Fruit fly (Drosophila melanogaster) whole organism, embryonic: ENCODE measurements around the gene CG5181.

Source experiments
- Awh ChIP-seq: fragments of 200-800 bp; sonication (Bioruptor generic); IDR thresholded peaks from 2 replicates; pipeline ENCODE4, ENCODE4 v1.3.6; 2022; ENCODE audit warnings: missing biosample characterization, missing genetic modification characterization
- Blimp-1 ChIP-seq: fragments of 200-800 bp; sonication (Bioruptor generic); optimal IDR thresholded peaks from 3 replicates; lab custom pipeline; 2018; ENCODE audit warnings: missing biosample characterization, missing genetic modification characterization, mild to moderate bottlenecking, moderate library complexity, missing genetic modification reagents
- CG10321 ChIP-seq: fragments of 200-800 bp; sonication (Bioruptor generic); IDR thresholded peaks from 2 replicates; pipeline ENCODE4 v1.3.6; 2022; ENCODE audit warnings: missing biosample characterization, missing genetic modification characterization
- CG12744 ChIP-seq: fragments of 200-800 bp; sonication (Bioruptor generic); optimal IDR thresholded peaks from 2 replicates; lab custom pipeline; 2016; ENCODE audit warnings: missing biosample characterization, missing genetic modification characterization
- CG12942 ChIP-seq: fragments of 200-800 bp; sonication (Bioruptor generic); optimal IDR thresholded peaks from 3 replicates; lab custom pipeline; 2016; ENCODE audit warnings: missing biosample characterization, missing genetic modification characterization
- CG13424 ChIP-seq: fragments of 200-800 bp; sonication (Bioruptor generic); optimal IDR thresholded peaks from 2 replicates; lab custom pipeline; 2019; ENCODE audit warnings: missing biosample characterization, mild to moderate bottlenecking, missing genetic modification characterization, moderate library complexity
- CG13775 ChIP-seq: fragments of 200-800 bp; sonication (Bioruptor generic); optimal IDR thresholded peaks from 3 replicates; lab custom pipeline; 2017; ENCODE audit warnings: missing biosample characterization, mild to moderate bottlenecking, missing genetic modification characterization
- CG15514 ChIP-seq: fragments of 200-800 bp; sonication (Bioruptor generic); optimal IDR thresholded peaks from 3 replicates; lab custom pipeline; 2017; ENCODE audit warnings: missing biosample characterization, missing genetic modification characterization, mild to moderate bottlenecking, moderate library complexity, missing genetic modification reagents
- CG16813 ChIP-seq: fragments of 200-800 bp; sonication (Bioruptor generic); IDR thresholded peaks from 3 replicates; pipeline ENCODE4 v1.3.6; 2022; ENCODE audit warnings: missing biosample characterization, missing genetic modification characterization; ENCODE audit not compliant: partially characterized antibody
- CG17912 ChIP-seq: fragments of 200-800 bp; sonication (Bioruptor generic); optimal IDR thresholded peaks from 2 replicates; lab custom pipeline; 2018; ENCODE audit warnings: missing biosample characterization, mild to moderate bottlenecking, missing genetic modification characterization
- CG31365 ChIP-seq: fragments of 200-800 bp; sonication (Bioruptor generic); optimal IDR thresholded peaks from 2 replicates; lab custom pipeline; 2018; ENCODE audit warnings: missing biosample characterization, mild to moderate bottlenecking, missing genetic modification characterization
- CG31441 ChIP-seq: fragments of 200-800 bp; sonication (Bioruptor generic); IDR thresholded peaks from 2 replicates; pipeline ENCODE4 v1.3.6; 2022; ENCODE audit warnings: missing biosample characterization, missing genetic modification characterization
- CG34376 ChIP-seq: fragments of 200-800 bp; sonication (Bioruptor generic); optimal IDR thresholded peaks from 2 replicates; lab custom pipeline; 2018; ENCODE audit warnings: missing biosample characterization, mild to moderate bottlenecking, missing genetic modification characterization
- CG4282 ChIP-seq: fragments of 200-800 bp; sonication (Bioruptor generic); optimal IDR thresholded peaks from 2 replicates; lab custom pipeline; 2016; ENCODE audit warnings: missing biosample characterization, missing genetic modification characterization
- CG6254 ChIP-seq: fragments of 200-800 bp; sonication (Bioruptor generic); optimal IDR thresholded peaks from 3 replicates; lab custom pipeline; 2017; ENCODE audit warnings: mild to moderate bottlenecking, missing biosample characterization, missing genetic modification reagents, missing genetic modification characterization
- CG6654 ChIP-seq: fragments of 200-800 bp; sonication (Bioruptor generic); optimal IDR thresholded peaks from 2 replicates; lab custom pipeline; 2017; ENCODE audit warnings: missing biosample characterization, mild to moderate bottlenecking, missing genetic modification characterization
- CG6854 ChIP-seq: fragments of 200-800 bp; sonication (Bioruptor generic); optimal IDR thresholded peaks from 3 replicates; lab custom pipeline; 2017; ENCODE audit warnings: missing biosample characterization, mild to moderate bottlenecking, missing genetic modification characterization
- CG8478 ChIP-seq: fragments of >200 bp; optimal IDR thresholded peaks from 2 replicates; lab custom pipeline; 2018
- CHES-1-like ChIP-seq: fragments of 200-800 bp; sonication (Bioruptor generic); optimal IDR thresholded peaks from 2 replicates; lab custom pipeline; 2016; ENCODE audit warnings: missing biosample characterization, missing genetic modification characterization
- D19B ChIP-seq: fragments of 200-800 bp; sonication (Bioruptor generic); optimal IDR thresholded peaks from 2 replicates; lab custom pipeline; 2017; ENCODE audit warnings: missing biosample characterization, mild to moderate bottlenecking, missing genetic modification characterization
- Dll ChIP-seq: fragments of 200-800 bp; sonication (Bioruptor generic); IDR thresholded peaks from 4 replicates; pipeline ENCODE4 v1.3.6; 2022; ENCODE audit warnings: missing biosample characterization, missing genetic modification characterization; ENCODE audit not compliant: partially characterized antibody
- Hmr ChIP-seq: fragments of 200-800 bp; sonication (Bioruptor generic); optimal IDR thresholded peaks from 3 replicates; lab custom pipeline; 2017; ENCODE audit warnings: mild to moderate bottlenecking, missing biosample characterization, missing genetic modification reagents, missing genetic modification characterization
- Lhr ChIP-seq: fragments of 200-800 bp; sonication (Bioruptor generic); optimal IDR thresholded peaks from 3 replicates; lab custom pipeline; 2017; ENCODE audit warnings: mild to moderate bottlenecking, missing biosample characterization, missing genetic modification reagents, missing genetic modification characterization
- MESR4 ChIP-seq: fragments of 200-800 bp; sonication (Bioruptor generic); optimal IDR thresholded peaks from 2 replicates; lab custom pipeline; 2018; ENCODE audit warnings: missing biosample characterization, mild to moderate bottlenecking, missing genetic modification characterization, moderate library complexity
- MTF-1 ChIP-seq: fragments of 200-800 bp; sonication (Bioruptor generic); optimal IDR thresholded peaks from 2 replicates; lab custom pipeline; 2018; ENCODE audit warnings: missing biosample characterization, mild to moderate bottlenecking, missing genetic modification characterization, borderline replicate concordance
- NC2β ChIP-seq: fragments of 200-800 bp; sonication (Bioruptor generic); optimal IDR thresholded peaks from 2 replicates; lab custom pipeline; 2016; ENCODE audit warnings: missing biosample characterization, missing genetic modification characterization
- NK7.1 ChIP-seq: fragments of 200-800 bp; sonication (Bioruptor generic); optimal IDR thresholded peaks from 3 replicates; lab custom pipeline; 2016; ENCODE audit warnings: missing biosample characterization, missing genetic modification characterization
- Neu2 ChIP-seq: fragments of 200-800 bp; sonication (Bioruptor generic); optimal IDR thresholded peaks from 3 replicates; lab custom pipeline; 2016; ENCODE audit warnings: missing biosample characterization, missing genetic modification characterization, borderline replicate concordance
- TFAM ChIP-seq: fragments of 200-800 bp; sonication (Bioruptor generic); optimal IDR thresholded peaks from 2 replicates; lab custom pipeline; 2017; ENCODE audit warnings: missing biosample characterization, missing genetic modification characterization, inconsistent platforms
- Taf1 ChIP-seq: fragments of 200-800 bp; sonication (Bioruptor generic); IDR thresholded peaks from 2 replicates; pipeline ENCODE4 v1.3.6; 2022; ENCODE audit warnings: missing biosample characterization, missing genetic modification characterization
- Usf ChIP-seq: fragments of 200-800 bp; sonication (Bioruptor generic); optimal IDR thresholded peaks from 2 replicates; lab custom pipeline; 2017; ENCODE audit warnings: missing genotype, missing biosample characterization, missing genetic modification characterization
- Xbp1 ChIP-seq: fragments of 200-800 bp; sonication (Bioruptor generic); optimal IDR thresholded peaks from 3 replicates; lab custom pipeline; 2016; ENCODE audit warnings: missing biosample characterization, mild to moderate bottlenecking, missing genetic modification characterization
- amos ChIP-seq: fragments of 200-800 bp; sonication (Bioruptor generic); IDR thresholded peaks from 2 replicates; pipeline ENCODE4 v1.3.6; 2022; ENCODE audit warnings: missing biosample characterization, missing genetic modification characterization; ENCODE audit not compliant: partially characterized antibody
- ash1 ChIP-seq: fragments of 200-800 bp; sonication (Bioruptor generic); optimal IDR thresholded peaks from 2 replicates; lab custom pipeline; 2018; ENCODE audit warnings: missing biosample characterization, mild to moderate bottlenecking, missing genetic modification characterization
- br ChIP-seq: fragments of >200 bp; optimal IDR thresholded peaks from 2 replicates; lab custom pipeline; 2017
- disco-r ChIP-seq: fragments of 200-800 bp; sonication (Bioruptor generic); optimal IDR thresholded peaks from 2 replicates; lab custom pipeline; 2016; ENCODE audit warnings: missing biosample characterization, missing genetic modification characterization
- dm ChIP-seq: fragments of 200-800 bp; sonication (Bioruptor generic); optimal IDR thresholded peaks from 3 replicates; lab custom pipeline; 2016; ENCODE audit warnings: missing biosample characterization, missing genetic modification characterization
- gt ChIP-seq: fragments of 200-800 bp; sonication (Bioruptor generic); IDR thresholded peaks from 2 replicates; pipeline ENCODE4 v1.3.6; 2022; ENCODE audit warnings: missing biosample characterization, missing genetic modification characterization
- ken ChIP-seq: fragments of 200-800 bp; sonication (Bioruptor generic); IDR thresholded peaks from 3 replicates; pipeline ENCODE4 v1.3.6; 2022; ENCODE audit warnings: missing biosample characterization, missing genetic modification characterization
- knrl ChIP-seq: fragments of 200-800 bp; sonication (Bioruptor generic); IDR thresholded peaks from 3 replicates; pipeline ENCODE4 v1.3.6; 2022; ENCODE audit warnings: missing biosample characterization, missing genetic modification characterization; ENCODE audit not compliant: partially characterized antibody
- lilli ChIP-seq: fragments of 200-800 bp; sonication (Bioruptor generic); optimal IDR thresholded peaks from 3 replicates; lab custom pipeline; 2016; ENCODE audit warnings: missing biosample characterization, missing genetic modification characterization
- oc ChIP-seq: fragments of 200-800 bp; sonication (Bioruptor generic); optimal IDR thresholded peaks from 2 replicates; lab custom pipeline; 2018; ENCODE audit warnings: missing biosample characterization, mild to moderate bottlenecking, missing genetic modification characterization, moderate library complexity
- org-1 ChIP-seq: fragments of 200-800 bp; sonication (Bioruptor generic); optimal IDR thresholded peaks from 2 replicates; lab custom pipeline; 2017; ENCODE audit warnings: missing biosample characterization, missing genetic modification characterization
- slbo ChIP-seq: fragments of 200-800 bp; sonication (Bioruptor generic); IDR thresholded peaks from 2 replicates; pipeline ENCODE4 v1.3.6; 2022; ENCODE audit warnings: missing biosample characterization, missing genetic modification characterization
- toy ChIP-seq: fragments of 200-800 bp; sonication (Bioruptor generic); IDR thresholded peaks from 2 replicates; pipeline ENCODE4 v1.3.6; 2022; ENCODE audit warnings: missing biosample characterization, missing genetic modification characterization
- twi ChIP-seq: fragments of 200-800 bp; optimal IDR thresholded peaks from 2 replicates; lab custom pipeline; 2019; ENCODE audit warnings: missing biosample characterization, mild to moderate bottlenecking, missing genetic modification characterization, moderate library complexity
- unpg ChIP-seq: fragments of 200-800 bp; sonication (Bioruptor generic); optimal IDR thresholded peaks from 3 replicates; lab custom pipeline; 2018; ENCODE audit warnings: missing biosample characterization, mild to moderate bottlenecking, missing genetic modification characterization, moderate library complexity
- usp ChIP-seq: fragments of >200 bp; optimal IDR thresholded peaks from 2 replicates; lab custom pipeline; 2017; ENCODE audit warnings: missing biosample characterization, missing genetic modification characterization
- yki ChIP-seq: fragments of >200 bp; optimal IDR thresholded peaks from 3 replicates; lab custom pipeline; 2018
- zfh1 ChIP-seq: fragments of 200-800 bp; sonication (Bioruptor generic); IDR thresholded peaks from 3 replicates; pipeline ENCODE4 v1.3.6; 2022; ENCODE audit warnings: missing biosample characterization, missing genetic modification characterization

Gene CG5181

dm6 chr2L:7436492-7437324 is 27.1 kb upstream of the CG5181 start (continued):
- TF ChIP-seq Dll (GFP tag; lab: Robert Waterston, UW), result no peak
- TF ChIP-seq slbo, result peak; percentile 82
- TF ChIP-seq CHES-1-like, result peak; percentile 82
- TF ChIP-seq CG16813 (GFP tag; lab: Robert Waterston, UW), result no peak
- TF ChIP-seq CG34376 (GFP tag; lab: Kevin White, UChicago), result peak; percentile 93
- TF ChIP-seq Taf1 (GFP tag; lab: Robert Waterston, UW), result peak; percentile 59; the same call in 1 of the 2 replicates
- peak; percentile 70 for TF ChIP-seq CG12942 (GFP tag; lab: Kevin White, UChicago)
- TF ChIP-seq D19B (GFP tag; lab: Kevin White, UChicago), result peak; percentile 37
- no peak for TF ChIP-seq knrl
- no peak for TF ChIP-seq twi (tag; lab: Kevin White, UChicago)
- peak; percentile 88 for TF ChIP-seq CG17912 (GFP tag; lab: Kevin White, UChicago)
- TF ChIP-seq oc (tag; lab: Kevin White, UChicago), result peak; percentile 77
- peak; percentile 78 for TF ChIP-seq zfh1 (GFP tag; lab: Robert Waterston, UW)
- TF ChIP-seq MESR4 (GFP tag; lab: Kevin White, UChicago), result no peak
- peak; percentile 31 for TF ChIP-seq disco-r (GFP tag; lab: Kevin White, UChicago)
- peak; percentile 14 for TF ChIP-seq Xbp1
- TF ChIP-seq Lhr, result peak; percentile 34
- peak; percentile 54 for TF ChIP-seq CG6854
- no peak for TF ChIP-seq yki
- no peak for TF ChIP-seq Neu2
- no peak for TF ChIP-seq gt (GFP tag; lab: Robert Waterston, UW)
- no peak for TF ChIP-seq CG10321
- peak; percentile 71 for TF ChIP-seq CG12744 (GFP tag; lab: Kevin White, UChicago)
- TF ChIP-seq toy (GFP tag; lab: Robert Waterston, UW), result peak; percentile 43; the same call in 1 of the 2 replicates
- TF ChIP-seq CG6654, result no peak
- peak; percentile 46 for TF ChIP-seq org-1
- no peak for TF ChIP-seq br (lab: Kevin White, UChicago)
- TF ChIP-seq ash1, result peak; percentile 50
- TF ChIP-seq CG13424, result peak; percentile 61
- peak; percentile 40 for TF ChIP-seq dm (GFP tag; lab: Kevin White, UChicago)
- peak; percentile 91 for TF ChIP-seq CG15514 (GFP tag; lab: Kevin White, UChicago)
- peak; percentile 41 for TF ChIP-seq CG31365 (tag; lab: Kevin White, UChicago)
- no peak for TF ChIP-seq Usf (GFP tag; lab: Kevin White, UChicago)
- peak; percentile 48 for TF ChIP-seq lilli (GFP tag; lab: Kevin White, UChicago)
- TF ChIP-seq Awh (GFP tag; lab: Robert Waterston, UW), result peak; percentile 92
- TF ChIP-seq usp (GFP tag; lab: Kevin White, UChicago), result no peak
- no peak for TF ChIP-seq TFAM (GFP tag; lab: Kevin White, UChicago)
- TF ChIP-seq Hmr (GFP tag; lab: Kevin White, UChicago), result peak; percentile 89
- TF ChIP-seq NC2β, result peak; percentile 21
- peak; percentile 43; the same call in 1 of the 2 replicates for TF ChIP-seq CG31441 (GFP tag; lab: Robert Waterston, UW)
- peak; percentile 43 for TF ChIP-seq Blimp-1
- peak; percentile 54 for TF ChIP-seq unpg (GFP tag; lab: Kevin White, UChicago)
- peak; percentile 57 for TF ChIP-seq NK7.1 (GFP tag; lab: Kevin White, UChicago)
- TF ChIP-seq CG4282 (GFP tag; lab: Kevin White, UChicago), result peak; percentile 52
- TF ChIP-seq ken (GFP tag; lab: Robert Waterston, UW), result no peak
- TF ChIP-seq CG8478 (lab: Kevin White, UChicago), result no peak
- TF ChIP-seq CG13775, result peak; percentile 44
- peak; percentile 86 for TF ChIP-seq MTF-1 (GFP tag; lab: Kevin White, UChicago)
- TF ChIP-seq amos (GFP tag; lab: Robert Waterston, UW), result no peak
- TF ChIP-seq CG6254, result no peak
